Fruit fly (Drosophila melanogaster): Measurements from ENCODE around the gene Tsp66A.

DNA sequence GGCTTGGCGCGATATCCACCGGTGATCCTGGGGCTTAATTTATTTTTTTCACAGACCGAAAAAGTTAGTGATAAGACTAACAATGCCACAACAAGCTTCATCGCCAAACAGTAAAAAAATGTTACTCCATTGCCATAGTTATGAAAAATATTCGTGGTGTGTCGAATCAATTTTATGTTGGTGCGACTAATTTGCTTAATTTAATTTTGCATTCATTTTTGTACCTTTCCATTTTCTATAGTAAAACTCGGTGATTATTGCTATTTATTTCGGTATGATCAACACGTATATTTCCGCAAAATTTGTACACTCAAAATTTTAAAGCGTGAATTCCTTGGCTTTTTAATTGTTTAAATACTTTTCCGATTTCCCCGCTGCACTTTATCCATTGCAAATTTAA lies 24.7 kb upstream of the Tsp66A start, which contains the start of gene sphinx2:
- TF ChIP-seq CG4496 (GFP tag; IDR thresholded peaks at IDR 0.05) (no peak), CG8301 (tag; optimal IDR thresholded peaks at IDR 0.05) (no peak), Pif1A (GFP tag; optimal IDR thresholded peaks at IDR 0.05) (no peak), CG10348 (GFP tag; IDR thresholded peaks at IDR 0.05) (no peak), rn (GFP tag; IDR thresholded peaks at IDR 0.05) (no peak), fd96Ca (GFP tag; IDR thresholded peaks at IDR 0.05) (no peak), Ets98B (GFP tag; IDR thresholded peaks at IDR 0.05) (no peak), CG34367 (tag; optimal IDR thresholded peaks at IDR 0.05) (no peak)
